Worm (Caenorhabditis elegans) whole organism, L4 larva: ENCODE results near the gene C46H3.2.
"Not testable (repeated sequence)": the region's sequence is repeated elsewhere in the genome, so short reads cannot be mapped to it uniquely, and the experiment has no call there.

Source experiments
- fkh-10 ChIP-seq: fragments of 150-350 bp; optimal IDR thresholded peaks from 2 replicates; lab custom pipeline; 2014; ENCODE audit warnings: missing biosample characterization, missing genetic modification reagents, missing genetic modification characterization
- lin-13 ChIP-seq: fragments of 150-350 bp; optimal IDR thresholded peaks from 2 replicates; lab custom pipeline; 2014; ENCODE audit warnings: missing biosample characterization, missing genetic modification reagents, missing genetic modification characterization
- nhr-111 ChIP-seq: fragments of 200-800 bp; sonication (Bioruptor generic); optimal IDR thresholded peaks from 2 replicates; lab custom pipeline; 2018; ENCODE audit warnings: mild to moderate bottlenecking, missing genetic modification characterization, missing compliant biosample characterization
- unc-62 ChIP-seq, 3 experiments: fragments of 150-350 bp in 1 of 3; sonication (generic microtip); optimal IDR thresholded peaks in 2 of 3; peaks in 1 of 3; 1 replicate in 1 of 3; 2 replicates in 2 of 3; lab custom pipeline; 2014 to 2017; ENCODE audit warnings: missing biosample characterization in 3 of 3, missing genetic modification characterization in 3 of 3, missing genetic modification reagents in 3 of 3, missing genotype in 1 of 3

- TF ChIP-seq lin-13 (GFP tag; lab: Kevin White, UChicago); fkh-10 (GFP tag; lab: Kevin White, UChicago); unc-62 (GFP tag; optimal IDR thresholded peaks at IDR 0.05 in 1 of 2; lab: Kevin White, UChicago); unc-62 (tag; optimal IDR thresholded peaks at IDR 0.05; lab: Kevin White, UChicago); nhr-111: not testable (repeated sequence)
Measured at ce11 chrX:1233889-1234288, 3.3 kb upstream of the C46H3.2 start.
